Fruit fly (Drosophila melanogaster) whole organism, prepupa: ENCODE data around the gene CG9686.
A peak's percentile ranks its signal among the peaks of the same experiment; 100 is the strongest.

Experiments used
- Blimp-1 ChIP-seq: fragments of 200-800 bp; sonication (Bioruptor generic); optimal IDR thresholded peaks from 3 replicates; lab custom pipeline; 2017; ENCODE audit warnings: missing biosample characterization, missing genetic modification characterization, mild to moderate bottlenecking, moderate library complexity, missing genetic modification reagents
- CG11762 ChIP-seq: fragments of 200-800 bp; sonication (Bioruptor generic); optimal IDR thresholded peaks from 3 replicates; lab custom pipeline; 2016; ENCODE audit warnings: missing biosample characterization, missing genetic modification characterization; ENCODE audit not compliant: insufficient read depth
- CG11902 ChIP-seq: fragments of 200-800 bp; sonication (Bioruptor generic); optimal IDR thresholded peaks from 3 replicates; lab custom pipeline; 2016; ENCODE audit warnings: missing biosample characterization, missing genetic modification characterization
- CG15336 ChIP-seq: fragments of 200-800 bp; sonication (Bioruptor generic); IDR thresholded peaks from 2 replicates; pipeline ENCODE4 v1.3.6; 2022; ENCODE audit warnings: missing biosample characterization, missing genetic modification characterization
- CG1621 ChIP-seq: fragments of 200-800 bp; sonication (Bioruptor generic); optimal IDR thresholded peaks from 3 replicates; lab custom pipeline; 2018; ENCODE audit warnings: missing biosample characterization, mild to moderate bottlenecking, missing genetic modification characterization
- CG16779 ChIP-seq: fragments of 200-800 bp; sonication (Bioruptor generic); optimal IDR thresholded peaks from 3 replicates; lab custom pipeline; 2017; ENCODE audit warnings: missing biosample characterization, mild to moderate bottlenecking, missing genetic modification characterization
- CG3032 ChIP-seq: fragments of 200-800 bp; optimal IDR thresholded peaks from 2 replicates; lab custom pipeline; 2019; ENCODE audit warnings: missing biosample characterization, mild to moderate bottlenecking, missing genetic modification characterization, moderate library complexity
- CG31627 ChIP-seq: fragments of 200-800 bp; sonication (Bioruptor generic); optimal IDR thresholded peaks from 3 replicates; lab custom pipeline; 2016; ENCODE audit warnings: missing biosample characterization, missing genetic modification characterization
- CG32006 ChIP-seq: fragments of 200-800 bp; sonication (Bioruptor generic); optimal IDR thresholded peaks from 3 replicates; lab custom pipeline; 2017; ENCODE audit warnings: missing biosample characterization, mild to moderate bottlenecking, missing genetic modification characterization
- CG34406 ChIP-seq: fragments of 200-800 bp; sonication (Bioruptor generic); optimal IDR thresholded peaks from 3 replicates; lab custom pipeline; 2016; ENCODE audit warnings: missing biosample characterization, missing genetic modification characterization
- CG3919 ChIP-seq: fragments of 200-800 bp; sonication (Bioruptor generic); optimal IDR thresholded peaks from 3 replicates; lab custom pipeline; 2016; ENCODE audit warnings: missing biosample characterization, missing genetic modification characterization
- CG4318 ChIP-seq: fragments of 200-800 bp; sonication (Bioruptor generic); optimal IDR thresholded peaks from 3 replicates; lab custom pipeline; 2017; ENCODE audit warnings: missing biosample characterization, mild to moderate bottlenecking, missing genetic modification characterization
- CG6163 ChIP-seq: fragments of 200-800 bp; sonication (Bioruptor generic); IDR thresholded peaks from 3 replicates; pipeline ENCODE4 v1.3.6; 2022; ENCODE audit warnings: missing biosample characterization, missing genetic modification characterization
- CG6276 ChIP-seq: fragments of 200-800 bp; sonication (Bioruptor generic); optimal IDR thresholded peaks from 2 replicates; lab custom pipeline; 2017; ENCODE audit warnings: missing biosample characterization, mild to moderate bottlenecking, missing genetic modification characterization
- CG6792 ChIP-seq: fragments of 200-800 bp; sonication (Bioruptor generic); optimal IDR thresholded peaks from 3 replicates; lab custom pipeline; 2016; ENCODE audit warnings: missing biosample characterization, missing genetic modification characterization
- CG6808 ChIP-seq: fragments of 200-800 bp; sonication (Bioruptor generic); optimal IDR thresholded peaks from 3 replicates; lab custom pipeline; 2017; ENCODE audit warnings: missing biosample characterization, missing genetic modification characterization, mild to moderate bottlenecking, moderate library complexity, missing genetic modification reagents
- CG7368 ChIP-seq: fragments of 200-800 bp; sonication (Bioruptor generic); optimal IDR thresholded peaks from 3 replicates; lab custom pipeline; 2016; ENCODE audit warnings: missing biosample characterization, missing genetic modification characterization
- CG8119 ChIP-seq: fragments of 200-800 bp; sonication (Bioruptor generic); IDR thresholded peaks from 3 replicates; pipeline ENCODE4 v1.3.6; 2022; ENCODE audit warnings: missing biosample characterization, missing genetic modification characterization
- CG8319 ChIP-seq: fragments of 200-800 bp; sonication (Bioruptor generic); optimal IDR thresholded peaks from 3 replicates; lab custom pipeline; 2016; ENCODE audit warnings: missing biosample characterization, missing genetic modification characterization
- CG8632 ChIP-seq: fragments of 200-800 bp; sonication (Bioruptor generic); optimal IDR thresholded peaks from 3 replicates; lab custom pipeline; 2016; ENCODE audit warnings: missing biosample characterization, missing genetic modification characterization
- Eip75B ChIP-seq: fragments of 200-800 bp; sonication (Bioruptor generic); optimal IDR thresholded peaks from 3 replicates; lab custom pipeline; 2016; ENCODE audit warnings: missing biosample characterization, missing genetic modification characterization
- Eip78C ChIP-seq: fragments of 200-800 bp; sonication (Bioruptor generic); peaks from one replicate; lab custom pipeline; 2016; ENCODE audit warnings: missing biosample characterization, missing genetic modification characterization
- Eip93F ChIP-seq: fragments of 200-800 bp; sonication (Bioruptor generic); optimal IDR thresholded peaks from 2 replicates; lab custom pipeline; 2016; ENCODE audit warnings: missing biosample characterization, mild to moderate bottlenecking, missing genetic modification characterization
- Ets21C ChIP-seq: fragments of 200-800 bp; sonication (Bioruptor generic); optimal IDR thresholded peaks from 3 replicates; lab custom pipeline; 2016; ENCODE audit warnings: missing biosample characterization, missing genetic modification characterization
- Ets96B ChIP-seq: fragments of 200-800 bp; optimal IDR thresholded peaks from 2 replicates; lab custom pipeline; 2019; ENCODE audit warnings: missing biosample characterization, mild to moderate bottlenecking, missing genetic modification characterization, moderate library complexity
- Gug ChIP-seq: fragments of 200-800 bp; sonication (Bioruptor generic); IDR thresholded peaks from 2 replicates; pipeline ENCODE4 v1.3.6; 2022; ENCODE audit warnings: missing biosample characterization, missing genetic modification characterization
- Hr39 ChIP-seq: fragments of 200-800 bp; sonication (Bioruptor generic); optimal IDR thresholded peaks from 2 replicates; lab custom pipeline; 2016; ENCODE audit warnings: missing biosample characterization, missing genetic modification characterization
- Hr4 ChIP-seq: fragments of 200-800 bp; sonication (Bioruptor generic); optimal IDR thresholded peaks from 3 replicates; lab custom pipeline; 2016; ENCODE audit warnings: missing biosample characterization, missing genetic modification characterization
- Lpt ChIP-seq: fragments of 200-800 bp; sonication (Bioruptor generic); optimal IDR thresholded peaks from 3 replicates; lab custom pipeline; 2016; ENCODE audit warnings: missing biosample characterization, missing genetic modification characterization
- Met ChIP-seq: fragments of 200-800 bp; sonication (Bioruptor generic); optimal IDR thresholded peaks from 3 replicates; lab custom pipeline; 2016; ENCODE audit warnings: missing biosample characterization, missing genetic modification characterization
- OdsH ChIP-seq: fragments of 200-800 bp; sonication (Bioruptor generic); optimal IDR thresholded peaks from 3 replicates; lab custom pipeline; 2016; ENCODE audit warnings: missing biosample characterization, missing genetic modification characterization
- Smox ChIP-seq: fragments of 200-800 bp; sonication (Bioruptor generic); optimal IDR thresholded peaks from 3 replicates; lab custom pipeline; 2016; ENCODE audit warnings: missing biosample characterization, missing genetic modification characterization
- Sox102F ChIP-seq: fragments of 200-800 bp; sonication (Bioruptor generic); optimal IDR thresholded peaks from 2 replicates; lab custom pipeline; 2016; ENCODE audit warnings: missing biosample characterization, mild to moderate bottlenecking, missing genetic modification characterization
- Sox14 ChIP-seq: fragments of 200-800 bp; sonication (Bioruptor generic); optimal IDR thresholded peaks from 3 replicates; lab custom pipeline; 2016; ENCODE audit warnings: missing biosample characterization, missing genetic modification characterization
- achi ChIP-seq: fragments of 200-800 bp; sonication (Bioruptor generic); optimal IDR thresholded peaks from 3 replicates; lab custom pipeline; 2016; ENCODE audit warnings: missing biosample characterization, missing genetic modification characterization
- acj6 ChIP-seq: fragments of 200-800 bp; sonication (Bioruptor generic); optimal IDR thresholded peaks from 3 replicates; lab custom pipeline; 2016; ENCODE audit warnings: missing biosample characterization, missing genetic modification characterization
- cyc ChIP-seq: fragments of 200-800 bp; sonication (Bioruptor generic); optimal IDR thresholded peaks from 3 replicates; lab custom pipeline; 2016; ENCODE audit warnings: missing biosample characterization, missing genetic modification characterization
- dsx ChIP-seq: fragments of 200-800 bp; optimal IDR thresholded peaks from 3 replicates; lab custom pipeline; 2019; ENCODE audit warnings: missing biosample characterization, mild to moderate bottlenecking, missing genetic modification characterization, moderate library complexity; ENCODE audit not compliant: poor library complexity, severe bottlenecking
- eg ChIP-seq: fragments of 200-800 bp; sonication (Bioruptor generic); IDR thresholded peaks from 3 replicates; pipeline ENCODE4 v1.3.6; 2022; ENCODE audit warnings: missing biosample characterization, missing genetic modification characterization
- esn ChIP-seq: fragments of 200-800 bp; sonication (Bioruptor generic); optimal IDR thresholded peaks from 2 replicates; lab custom pipeline; 2016; ENCODE audit warnings: missing biosample characterization, mild to moderate bottlenecking, missing genetic modification characterization, moderate library complexity
- fd59A ChIP-seq: fragments of 200-800 bp; sonication (Bioruptor generic); optimal IDR thresholded peaks from 2 replicates; lab custom pipeline; 2017; ENCODE audit warnings: missing biosample characterization, mild to moderate bottlenecking, missing genetic modification characterization, missing genetic modification reagents
- fd85E ChIP-seq: fragments of 200-800 bp; sonication (Bioruptor generic); optimal IDR thresholded peaks from 3 replicates; lab custom pipeline; 2016; ENCODE audit warnings: missing biosample characterization, missing genetic modification characterization
- fkh ChIP-seq: fragments of 200-800 bp; sonication (Bioruptor generic); optimal IDR thresholded peaks from 3 replicates; lab custom pipeline; 2017; ENCODE audit warnings: missing biosample characterization, mild to moderate bottlenecking, missing genetic modification characterization, moderate library complexity
- lz ChIP-seq: fragments of 200-800 bp; sonication (Bioruptor generic); optimal IDR thresholded peaks from 3 replicates; lab custom pipeline; 2016; ENCODE audit warnings: missing biosample characterization, missing genetic modification characterization
- net ChIP-seq: fragments of 200-800 bp; sonication (Bioruptor generic); optimal IDR thresholded peaks from 3 replicates; lab custom pipeline; 2016; ENCODE audit warnings: missing biosample characterization, missing genetic modification characterization
- pdm3 ChIP-seq: fragments of 200-800 bp; sonication (Bioruptor generic); optimal IDR thresholded peaks from 3 replicates; lab custom pipeline; 2016; ENCODE audit warnings: missing biosample characterization, missing genetic modification characterization
- salr ChIP-seq, 2 experiments: fragments of 200-800 bp; sonication (Bioruptor generic); optimal IDR thresholded peaks; 3 replicates each; lab custom pipeline; 2016 to 2018; ENCODE audit warnings: missing biosample characterization in 2 of 2, missing genetic modification characterization in 2 of 2, mild to moderate bottlenecking in 1 of 2
- spab ChIP-seq: fragments of 200-800 bp; sonication (Bioruptor generic); optimal IDR thresholded peaks from 2 replicates; lab custom pipeline; 2017; ENCODE audit warnings: missing biosample characterization, mild to moderate bottlenecking, missing genetic modification characterization, missing genetic modification reagents
- ss ChIP-seq, 2 experiments: fragments of 200-800 bp; sonication (Bioruptor generic); optimal IDR thresholded peaks; 2 replicates in 1 of 2; 3 replicates in 1 of 2; lab custom pipeline; 2017 to 2018; ENCODE audit warnings: mild to moderate bottlenecking in 2 of 2, missing biosample characterization in 2 of 2, missing genetic modification characterization in 2 of 2, moderate library complexity in 1 of 2
- svp ChIP-seq: fragments of 200-800 bp; sonication (Bioruptor generic); peaks from one replicate; lab custom pipeline; 2016; ENCODE audit warnings: missing biosample characterization, missing genetic modification characterization
- topi ChIP-seq: fragments of 200-800 bp; sonication (Bioruptor generic); optimal IDR thresholded peaks from 3 replicates; lab custom pipeline; 2016; ENCODE audit warnings: missing biosample characterization, missing genetic modification characterization
- vri ChIP-seq: fragments of 200-800 bp; sonication (Bioruptor generic); optimal IDR thresholded peaks from 3 replicates; lab custom pipeline; 2016; ENCODE audit warnings: missing biosample characterization, mild to moderate bottlenecking, missing genetic modification characterization

The CG9686 gene

DNA sequence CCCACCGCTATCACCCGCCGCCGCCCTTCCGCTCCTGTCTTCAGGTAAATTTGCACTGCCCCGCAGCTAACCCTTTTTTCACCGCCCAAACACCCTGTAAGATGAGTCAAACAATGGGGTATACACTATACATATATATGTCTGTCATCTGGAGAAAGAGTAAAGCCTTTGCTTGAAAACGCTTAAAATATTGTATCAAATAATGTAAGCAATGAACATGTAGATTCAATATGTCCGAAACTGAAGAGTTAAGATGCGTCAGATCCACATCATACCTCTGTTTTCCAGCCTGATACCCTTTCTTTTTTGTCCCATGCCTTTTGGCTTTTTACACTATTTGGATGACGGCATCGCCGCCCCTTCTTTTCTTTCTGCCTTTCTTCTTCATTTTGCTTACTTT lies 13.2 kb downstream of the CG9686 start:
- TF ChIP-seq cyc (GFP tag; lab: Kevin White, UChicago) = peak; percentile 75
- peak; percentile 59 for TF ChIP-seq pdm3
- 0 out of 3 replicates have a peak, but pooled peaks have one; percentile 17 for TF ChIP-seq CG8119 (GFP tag; lab: Robert Waterston, UW)
- no peak for TF ChIP-seq Gug
- no peak for TF ChIP-seq CG4318 (GFP tag; lab: Kevin White, UChicago)
- peak; percentile 40 for TF ChIP-seq Eip75B (GFP tag; lab: Kevin White, UChicago)
- TF ChIP-seq CG6276 (GFP tag; lab: Kevin White, UChicago) = no peak
- TF ChIP-seq CG3919 (GFP tag; lab: Kevin White, UChicago) = peak; percentile 58
- no peak for TF ChIP-seq Lpt (GFP tag; lab: Kevin White, UChicago)
- no peak for TF ChIP-seq CG1621 (tag; lab: Kevin White, UChicago)
- peak; percentile 65; the same call in 2 of the 3 replicates for TF ChIP-seq CG6163 (GFP tag; lab: Robert Waterston, UW)
- TF ChIP-seq dsx = no peak
- peak; percentile 76 for TF ChIP-seq Sox102F
- peak; percentile 35 for TF ChIP-seq CG8319 (GFP tag; lab: Kevin White, UChicago)
- TF ChIP-seq Hr39 = peak; percentile 80
- no peak for TF ChIP-seq fd59A
- TF ChIP-seq vri (GFP tag; lab: Kevin White, UChicago) = peak; percentile 54
- peak; percentile 14 for TF ChIP-seq CG11762 (GFP tag; lab: Kevin White, UChicago)
- TF ChIP-seq net (GFP tag; lab: Kevin White, UChicago) = peak; percentile 6
- peak; percentile 65 for TF ChIP-seq Ets21C
- peak; percentile 41 for TF ChIP-seq achi (GFP tag; lab: Kevin White, UChicago)
- TF ChIP-seq CG32006 (GFP tag; lab: Kevin White, UChicago) = peak; percentile 37
- peak; percentile 10 for TF ChIP-seq Blimp-1
- peak; percentile 79 for TF ChIP-seq CG31627 (GFP tag; lab: Kevin White, UChicago)
- peak; percentile 48 for TF ChIP-seq OdsH (GFP tag; lab: Kevin White, UChicago)
- TF ChIP-seq svp (GFP tag; lab: Kevin White, UChicago) = peak; percentile 77
- no peak for TF ChIP-seq CG6808 (GFP tag; lab: Kevin White, UChicago)
- TF ChIP-seq Smox = peak; percentile 69
- TF ChIP-seq esn (GFP tag; lab: Kevin White, UChicago) = peak; percentile 71
- peak; percentile 53 for TF ChIP-seq Sox14 (GFP tag; lab: Kevin White, UChicago)
- no peak for TF ChIP-seq Eip93F
- TF ChIP-seq eg = 0 out of 3 replicates have a peak, but pooled peaks have one; percentile 33
- TF ChIP-seq Hr4 (GFP tag; lab: Kevin White, UChicago) = peak; percentile 42
- no peak for TF ChIP-seq spab (GFP tag; lab: Kevin White, UChicago)
- TF ChIP-seq lz (GFP tag; lab: Kevin White, UChicago) = peak; percentile 72
- TF ChIP-seq ss (GFP tag; optimal IDR thresholded peaks at IDR 0.05; lab: Kevin White, UChicago) = no peak
- peak; percentile 4 for TF ChIP-seq CG3032
- TF ChIP-seq topi (GFP tag; lab: Kevin White, UChicago) = peak; percentile 69
- TF ChIP-seq fkh = no peak
- TF ChIP-seq acj6 (GFP tag; lab: Kevin White, UChicago) = peak; percentile 51
- TF ChIP-seq CG15336 = peak; percentile 27; the same call in 1 of the 2 replicates
- TF ChIP-seq Eip78C (GFP tag; lab: Kevin White, UChicago) = peak; percentile 72
- peak; percentile 32 for TF ChIP-seq CG7368
- no peak for TF ChIP-seq salr (GFP tag; optimal IDR thresholded peaks at IDR 0.05; lab: Kevin White, UChicago)
- TF ChIP-seq CG8632 = peak; percentile 21
- no peak for TF ChIP-seq CG16779 (tag; lab: Kevin White, UChicago)
- TF ChIP-seq CG6792 (GFP tag; lab: Kevin White, UChicago) = peak; percentile 60
- peak; percentile 44 for TF ChIP-seq CG34406 (GFP tag; lab: Kevin White, UChicago)
- no peak for TF ChIP-seq Ets96B (tag; lab: Kevin White, UChicago)
- TF ChIP-seq CG11902 (GFP tag; lab: Kevin White, UChicago) = peak; percentile 50
- TF ChIP-seq fd85E (GFP tag; lab: Kevin White, UChicago) = no peak
- peak; percentile 74 for TF ChIP-seq Met (GFP tag; lab: Kevin White, UChicago)
